Worm (Caenorhabditis elegans): ENCODE measurements around the gene Y49E10.21.

- TF ChIP-seq mdl-1 (tag; optimal IDR thresholded peaks at IDR 0.05) (no peak), nhr-12 (tag; optimal IDR thresholded peaks at IDR 0.05) (no peak)
Observed at ce11 chrIII:12456801-12457647, at the start of gene Y49E10.21, which contains the start of gene scav-3.

Data from whole organism, L2 larva.